Fruit fly (Drosophila melanogaster): Measurements from ENCODE around the gene Mp.
A peak's percentile ranks its signal among the peaks of the same experiment; 100 is the strongest.

Gene Mp

dm6 chr3L:6998692-6999091 lies at the start of gene Mp (continued):
- peak; percentile 0 to 2 for TF ChIP-seq Trl (optimal IDR thresholded peaks at IDR 0.05)
- no peak for TF ChIP-seq Trl (GFP tag; optimal IDR thresholded peaks at IDR 0.05)
- TF ChIP-seq CG7987 (GFP tag; optimal IDR thresholded peaks at IDR 0.05): peak; percentile 18
- TF ChIP-seq CG6272 (GFP tag; IDR thresholded peaks at IDR 0.05): no peak
- TF ChIP-seq CG17186 (GFP tag; optimal IDR thresholded peaks at IDR 0.05): no peak
- peak; percentile 70 for TF ChIP-seq sens (GFP tag)
- TF ChIP-seq CG12071 (GFP tag; optimal IDR thresholded peaks at IDR 0.05): peak; percentile 45
- TF ChIP-seq HLH4C (GFP tag; IDR thresholded peaks at IDR 0.05; ENCODE audit: partially characterized antibody): no peak
- TF ChIP-seq ci (GFP tag; IDR thresholded peaks at IDR 0.05): 0 out of 3 replicates have a peak, but pooled peaks have one; percentile 47
- TF ChIP-seq CG8290 (GFP tag; optimal IDR thresholded peaks at IDR 0.05): no peak
- TF ChIP-seq CG8290 (tag; optimal IDR thresholded peaks at IDR 0.05): peak in 1 of 2 experiments; percentile 46
- no peak for TF ChIP-seq NC2β (GFP tag; optimal IDR thresholded peaks at IDR 0.05)
- no peak for TF ChIP-seq gce (GFP tag; IDR thresholded peaks at IDR 0.05)
- TF ChIP-seq E2f1 (GFP tag; IDR thresholded peaks at IDR 0.05): peak; percentile 28; the same call in 1 of the 2 replicates
- TF ChIP-seq CG17361 (GFP tag; IDR thresholded peaks at IDR 0.05): no peak
- no peak for TF ChIP-seq CG11247 (GFP tag; IDR thresholded peaks at IDR 0.05)
- TF ChIP-seq danr (GFP tag; IDR thresholded peaks at IDR 0.05): no peak
- TF ChIP-seq Jarid2 (GFP tag; optimal IDR thresholded peaks at IDR 0.05): peak; percentile 78
- TF ChIP-seq CG10462 (GFP tag; optimal IDR thresholded peaks at IDR 0.05): no peak
- no peak for TF ChIP-seq Scr (GFP tag; IDR thresholded peaks at IDR 0.05; ENCODE audit: partially characterized antibody)
- TF ChIP-seq CG32532 (GFP tag; IDR thresholded peaks at IDR 0.05): peak; percentile 37; the same call in 1 of the 2 replicates
- TF ChIP-seq nerfin-2 (GFP tag; IDR thresholded peaks at IDR 0.05; ENCODE audit: partially characterized antibody): 0 out of 2 replicates have a peak, but pooled peaks have one; percentile 26
- TF ChIP-seq chm (GFP tag; IDR thresholded peaks at IDR 0.05): peak; percentile 41; the same call in 1 of the 2 replicates
- TF ChIP-seq ssp (GFP tag; IDR thresholded peaks at IDR 0.05): 0 out of 2 replicates have a peak, but pooled peaks have one; percentile 6
- TF ChIP-seq HmgZ (tag; optimal IDR thresholded peaks at IDR 0.05): no peak
- 0 out of 2 replicates have a peak, but pooled peaks have one; percentile 31 for TF ChIP-seq CG14441 (GFP tag; IDR thresholded peaks at IDR 0.05)
- no peak for TF ChIP-seq nmo (GFP tag; optimal IDR thresholded peaks at IDR 0.05)
- no peak for TF ChIP-seq hkb (optimal IDR thresholded peaks at IDR 0.05)
- 0 out of 2 replicates have a peak, but pooled peaks have one; percentile 38 for TF ChIP-seq hkb (GFP tag; IDR thresholded peaks at IDR 0.05)
- TF ChIP-seq vvl (GFP tag; IDR thresholded peaks at IDR 0.05): peak; percentile 39
- no peak for TF ChIP-seq CG3838 (GFP tag; optimal IDR thresholded peaks at IDR 0.05)
- peak; percentile 79 for TF ChIP-seq Med (GFP tag)
- no peak for TF ChIP-seq disco-r (GFP tag; optimal IDR thresholded peaks at IDR 0.05)
- TF ChIP-seq slbo (GFP tag; IDR thresholded peaks at IDR 0.05): peak; percentile 57
- no peak for TF ChIP-seq bsh (GFP tag; optimal IDR thresholded peaks at IDR 0.05)

dm6 chr3L:6955254-6956229 lies 43.1 kb upstream of the Mp start, which contains the start of the genes CG10077 and CG9948:
CG10077 (minus strand) TSS chr3L:6955904.
CG9948 (plus strand) TSS chr3L:6955991.
- peak; percentile 11 for TF ChIP-seq Dp (GFP tag; optimal IDR thresholded peaks at IDR 0.05)
- TF ChIP-seq ssp (GFP tag; IDR thresholded peaks at IDR 0.05): peak; percentile 72
- peak; percentile 90 for TF ChIP-seq az2 (GFP tag; optimal IDR thresholded peaks at IDR 0.05)
- peak; percentile 84 for TF ChIP-seq Awh (GFP tag; IDR thresholded peaks at IDR 0.05)
- TF ChIP-seq CG10267 (tag; optimal IDR thresholded peaks at IDR 0.05): peak; percentile 81
- peak; percentile 63 for TF ChIP-seq pros (GFP tag; optimal IDR thresholded peaks at IDR 0.05)
- peak; percentile 79 for TF ChIP-seq cato (GFP tag; optimal IDR thresholded peaks at IDR 0.05; ENCODE audit: borderline replicate concordance)
- TF ChIP-seq CG1647 (GFP tag; optimal IDR thresholded peaks at IDR 0.05): peak; percentile 39
- TF ChIP-seq CG8478 (optimal IDR thresholded peaks at IDR 0.05): no peak
- TF ChIP-seq CG4282 (GFP tag; optimal IDR thresholded peaks at IDR 0.05): no peak
- peak; percentile 75; the same call in 2 of the 3 replicates for TF ChIP-seq knrl (GFP tag; IDR thresholded peaks at IDR 0.05; ENCODE audit: partially characterized antibody)
- TF ChIP-seq cg (GFP tag; optimal IDR thresholded peaks at IDR 0.05): no peak
- 0 out of 2 replicates have a peak, but pooled peaks have one; percentile 44 for TF ChIP-seq CG16779 (GFP tag; IDR thresholded peaks at IDR 0.05)
- TF ChIP-seq CG7357 (GFP tag; IDR thresholded peaks at IDR 0.05): peak; percentile 77
- TF ChIP-seq disco-r (GFP tag; optimal IDR thresholded peaks at IDR 0.05): no peak
- TF ChIP-seq HLH54F (GFP tag; optimal IDR thresholded peaks at IDR 0.05): peak; percentile 51
- no peak for TF ChIP-seq D (optimal IDR thresholded peaks at IDR 0.05)
- TF ChIP-seq D (GFP tag; optimal IDR thresholded peaks at IDR 0.05): peak; percentile 76
